Fruit fly (Drosophila melanogaster): ENCODE data around the gene Leash.
A peak's percentile ranks its signal among the peaks of the same experiment; 100 is the strongest.

DNA sequence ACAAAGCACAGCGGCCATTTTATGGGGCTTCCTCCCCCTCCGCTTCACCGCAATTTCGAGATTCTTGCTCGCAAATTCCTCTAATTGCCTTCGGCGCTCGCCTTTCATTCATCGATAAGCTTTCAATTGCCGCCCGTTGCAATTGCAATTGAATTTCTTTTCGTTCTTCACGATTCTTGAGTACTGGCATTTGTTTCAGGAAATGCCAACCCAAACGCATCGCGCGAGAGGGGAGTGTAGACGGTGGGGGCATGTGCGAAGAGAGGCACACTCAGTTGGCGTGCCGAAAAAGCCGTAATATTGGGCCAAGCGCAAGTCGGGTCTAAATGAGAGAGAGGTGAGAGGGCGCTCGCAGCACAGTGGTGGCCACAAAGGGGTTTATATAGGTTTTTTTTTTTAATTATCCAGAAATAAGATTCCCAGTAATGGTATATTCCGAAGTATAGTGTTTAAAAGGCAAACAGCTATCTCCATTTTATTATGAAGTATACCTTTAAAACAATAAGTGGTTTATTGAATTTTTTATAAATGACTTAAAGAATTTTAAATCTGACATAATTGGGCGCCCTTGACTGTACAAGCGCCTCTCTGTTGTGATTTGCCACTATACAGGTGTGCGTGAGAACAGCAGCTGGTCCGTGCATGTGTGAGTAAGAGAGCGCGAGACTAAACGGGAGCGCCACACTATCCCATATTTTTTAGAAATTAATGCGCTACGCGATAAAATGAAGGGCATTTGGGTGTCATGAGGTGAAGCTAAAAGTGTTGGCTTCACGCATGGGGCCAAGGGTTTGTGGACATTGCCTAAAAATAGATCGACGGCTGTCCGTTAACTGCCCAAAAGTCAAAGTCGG is 1.3 kb downstream of the Leash start:
- TF ChIP-seq spab (GFP tag; optimal IDR thresholded peaks at IDR 0.05) (peak; percentile 86), Ets21C (GFP tag; optimal IDR thresholded peaks at IDR 0.05) (peak; percentile 87), acj6 (GFP tag; optimal IDR thresholded peaks at IDR 0.05) (peak; percentile 89), CG8319 (GFP tag; optimal IDR thresholded peaks at IDR 0.05) (peak; percentile 77)
